Fruit fly (Drosophila melanogaster): ENCODE results near the gene Obp18a.

The Obp18a gene

DNA sequence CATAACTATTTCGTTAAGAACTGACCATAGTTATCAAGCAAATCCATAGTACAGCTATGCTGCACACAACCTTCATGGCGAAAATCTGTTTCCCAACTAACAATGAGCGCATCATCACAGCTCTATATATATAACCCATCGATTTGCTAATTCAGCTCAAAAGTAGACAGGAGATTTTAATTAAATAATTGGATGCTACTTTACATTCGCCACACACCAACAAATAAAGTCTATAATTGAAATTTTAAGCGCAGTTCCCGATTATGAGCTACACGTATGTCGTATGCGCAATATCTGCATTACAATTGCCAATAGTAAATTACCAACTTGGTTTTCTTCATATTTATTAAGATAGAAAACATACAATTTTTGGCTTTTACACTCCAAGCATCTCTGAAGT, at the start of gene Obp18a:
TSS of gene Obp18a (minus strand) at position 101 of the 400 bp plus-strand sequence.
- TF ChIP-seq ttk (optimal IDR thresholded peaks at IDR 0.05) (no peak), Myc (optimal IDR thresholded peaks at IDR 0.05) (no peak), insv (optimal IDR thresholded peaks at IDR 0.05) (no peak), psq (optimal IDR thresholded peaks at IDR 0.05) (no peak), h (optimal IDR thresholded peaks at IDR 0.05) (no peak), Sin3A (optimal IDR thresholded peaks at IDR 0.05) (no peak)

DNA sequence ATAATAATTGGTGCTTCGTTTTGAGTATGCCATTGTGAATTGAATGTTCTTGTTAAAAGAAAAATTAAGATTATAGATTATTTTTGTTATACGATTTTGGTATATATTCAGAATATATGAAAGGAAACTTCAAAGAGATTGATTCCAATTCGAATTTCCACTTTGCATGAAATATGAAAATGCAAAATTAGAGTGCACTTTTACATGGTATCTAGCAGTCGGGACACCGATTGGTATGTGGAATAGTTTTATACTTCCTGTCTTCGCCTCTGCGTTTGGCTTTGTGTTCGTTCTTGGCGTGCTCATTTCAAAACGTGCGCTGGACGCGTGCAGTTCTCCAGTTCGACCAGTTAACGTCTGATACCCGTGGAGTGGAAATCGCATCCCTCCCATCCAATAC, 47.5 kb upstream of the Obp18a start, which contains the start of gene CG33253:
TSS of gene CG33253 (plus strand) at position 301 of the 400 bp plus-strand sequence.
- TF ChIP-seq ttk (optimal IDR thresholded peaks at IDR 0.05) (no peak), Myc (optimal IDR thresholded peaks at IDR 0.05) (no peak), Sin3A (optimal IDR thresholded peaks at IDR 0.05) (no peak), h (optimal IDR thresholded peaks at IDR 0.05) (no peak), insv (optimal IDR thresholded peaks at IDR 0.05) (no peak), psq (optimal IDR thresholded peaks at IDR 0.05) (no peak)

DNA sequence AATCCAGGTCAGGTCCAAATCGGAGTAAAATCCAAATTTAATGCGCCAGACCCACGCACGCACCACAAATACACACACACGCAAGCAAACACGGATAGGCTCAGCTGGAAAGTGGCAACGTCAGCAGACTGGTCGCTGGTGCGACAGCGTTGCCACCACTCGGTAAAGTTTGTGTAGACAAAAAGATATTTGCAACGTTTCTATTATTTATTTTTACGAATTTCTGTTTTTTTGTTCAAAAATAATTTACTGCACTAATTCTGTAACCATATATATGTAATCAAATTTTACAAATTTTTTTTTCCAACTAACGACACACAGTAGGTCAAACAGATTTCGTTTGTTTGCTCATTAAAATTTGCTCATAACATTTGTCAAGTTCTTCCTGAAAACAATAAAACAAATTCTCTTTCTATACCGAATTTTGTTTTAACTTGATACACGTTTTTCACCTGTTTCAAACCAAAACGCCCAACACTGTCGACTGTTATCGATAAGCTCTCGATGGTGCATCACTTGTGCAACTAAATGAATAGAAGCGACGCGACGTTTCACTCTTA, 44.1 kb upstream of the Obp18a start, which contains the start of the genes CG7556 and CG7453:
TSS of gene CG7556 (minus strand) at position 135 of the 560 bp plus-strand sequence.
TSS of gene CG7453 (plus strand) at position 478 of the 560 bp plus-strand sequence.
- TF ChIP-seq insv (optimal IDR thresholded peaks at IDR 0.05) (no peak), Myc (optimal IDR thresholded peaks at IDR 0.05) (no peak), Sin3A (optimal IDR thresholded peaks at IDR 0.05) (no peak), ttk (optimal IDR thresholded peaks at IDR 0.05) (no peak), psq (optimal IDR thresholded peaks at IDR 0.05) (no peak), h (optimal IDR thresholded peaks at IDR 0.05) (no peak)

DNA sequence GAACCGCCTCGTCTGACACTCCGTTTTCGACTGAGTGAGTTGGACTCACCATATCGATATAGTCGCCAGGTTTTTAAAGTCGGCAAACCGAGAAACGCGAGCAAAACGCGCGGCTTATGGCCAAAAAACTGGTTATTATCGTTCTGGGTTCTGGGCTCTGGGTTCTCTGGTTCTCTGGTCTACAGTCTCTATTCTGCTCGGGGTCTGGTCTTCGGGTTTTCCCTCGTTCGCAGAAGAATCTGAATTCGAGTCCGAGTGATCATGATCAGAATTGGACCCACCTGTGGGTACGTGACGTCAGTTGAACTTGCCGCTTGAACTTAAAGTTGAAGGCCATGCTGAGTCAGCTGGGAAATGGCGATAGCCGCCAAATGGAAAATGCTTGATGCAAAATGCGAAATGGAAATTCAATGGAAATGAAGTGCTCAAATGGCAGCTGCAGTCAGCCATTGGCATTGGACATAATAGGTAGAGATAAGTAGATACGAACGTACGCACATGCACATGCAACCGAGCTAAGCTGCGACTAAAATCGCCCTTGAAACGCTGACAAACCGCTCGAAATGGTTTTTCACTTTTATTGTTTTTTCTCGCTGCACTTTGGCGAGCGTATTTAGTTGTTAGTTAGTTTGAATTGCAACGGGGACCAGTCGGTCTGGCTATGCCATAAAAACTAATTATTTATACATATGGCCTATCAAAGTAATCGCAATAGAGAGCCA, 39.3 kb upstream of the Obp18a start, which contains the start of gene CG33939:
TSS of gene CG33939 (minus strand) at position 51 of the 722 bp plus-strand sequence.
- TF ChIP-seq psq (optimal IDR thresholded peaks at IDR 0.05), result no peak
- TF ChIP-seq Myc (optimal IDR thresholded peaks at IDR 0.05), result no peak
- TF ChIP-seq h (optimal IDR thresholded peaks at IDR 0.05), result no peak
- no peak for TF ChIP-seq insv (optimal IDR thresholded peaks at IDR 0.05)
- TF ChIP-seq Sin3A (optimal IDR thresholded peaks at IDR 0.05), result no peak
- TF ChIP-seq ttk (optimal IDR thresholded peaks at IDR 0.05), result no peak

DNA sequence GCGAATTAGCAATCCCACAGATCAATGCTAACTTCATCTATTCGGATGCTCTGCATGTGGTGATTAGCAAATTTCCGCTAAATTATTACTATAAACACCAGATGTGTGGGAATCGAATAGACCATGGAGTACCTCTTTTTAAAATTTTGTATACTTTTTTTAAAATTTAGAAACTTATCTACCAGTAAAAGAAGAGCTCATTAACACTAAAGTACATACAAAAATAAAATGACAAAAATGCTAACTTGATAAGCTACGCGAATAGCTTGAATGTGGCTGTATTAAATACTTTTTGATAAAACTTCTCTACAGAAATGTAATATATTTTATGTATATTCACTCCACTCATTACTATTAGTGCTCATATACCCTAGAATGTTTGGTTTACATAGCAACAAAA, 38.4 kb upstream of the Obp18a start:
- no peak for TF ChIP-seq Sin3A (optimal IDR thresholded peaks at IDR 0.05)
- TF ChIP-seq insv (optimal IDR thresholded peaks at IDR 0.05), result no peak
- TF ChIP-seq h (optimal IDR thresholded peaks at IDR 0.05), result no peak
- no peak for TF ChIP-seq ttk (optimal IDR thresholded peaks at IDR 0.05)
- no peak for TF ChIP-seq Myc (optimal IDR thresholded peaks at IDR 0.05)
- no peak for TF ChIP-seq psq (optimal IDR thresholded peaks at IDR 0.05)

DNA sequence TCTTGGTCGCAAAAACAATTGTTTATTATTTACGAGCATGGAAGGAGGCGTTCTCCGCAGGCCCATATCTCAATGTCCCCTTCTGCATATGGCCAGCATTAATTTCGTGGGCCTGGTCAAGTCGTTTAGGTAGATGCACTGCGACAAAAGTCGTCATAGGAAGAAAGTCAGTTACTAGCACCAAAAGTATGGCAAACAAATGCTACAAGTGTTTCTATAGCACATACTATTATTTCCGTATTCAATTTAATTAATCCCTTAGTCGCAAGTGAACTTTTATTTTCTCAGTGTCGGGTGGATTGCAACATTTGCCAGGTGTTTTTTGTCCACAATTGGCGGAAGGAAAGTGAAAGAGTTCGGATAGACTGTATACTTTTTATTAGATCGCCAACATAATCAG, 37.3 kb upstream of the Obp18a start:
- TF ChIP-seq insv (optimal IDR thresholded peaks at IDR 0.05) (no peak), h (optimal IDR thresholded peaks at IDR 0.05) (no peak), Myc (optimal IDR thresholded peaks at IDR 0.05) (no peak), psq (optimal IDR thresholded peaks at IDR 0.05) (no peak), ttk (optimal IDR thresholded peaks at IDR 0.05) (no peak), Sin3A (optimal IDR thresholded peaks at IDR 0.05) (no peak)

DNA sequence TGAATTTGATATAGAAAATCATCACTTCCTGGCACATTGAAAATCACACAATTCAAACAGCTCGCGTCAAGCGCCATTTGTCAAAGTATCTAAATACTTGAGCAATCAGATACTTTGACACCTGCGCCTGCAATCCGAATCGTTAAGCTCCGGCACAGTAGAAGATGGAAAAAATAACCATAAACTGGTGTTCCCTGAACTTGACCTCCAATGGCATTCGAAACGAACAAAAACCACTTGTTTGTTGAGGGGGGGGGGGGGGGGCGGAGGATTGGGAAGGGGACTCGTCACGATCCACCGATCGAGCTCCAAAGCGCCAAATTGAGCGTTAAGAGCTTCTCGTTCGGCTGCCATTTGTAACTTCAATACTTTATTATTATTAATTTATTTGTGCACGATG, 36.3 kb upstream of the Obp18a start:
- TF ChIP-seq psq (optimal IDR thresholded peaks at IDR 0.05), result no peak
- no peak for TF ChIP-seq insv (optimal IDR thresholded peaks at IDR 0.05)
- TF ChIP-seq ttk (optimal IDR thresholded peaks at IDR 0.05), result no peak
- TF ChIP-seq h (optimal IDR thresholded peaks at IDR 0.05), result no peak
- TF ChIP-seq Myc (optimal IDR thresholded peaks at IDR 0.05), result no peak
- TF ChIP-seq Sin3A (optimal IDR thresholded peaks at IDR 0.05), result no peak

DNA sequence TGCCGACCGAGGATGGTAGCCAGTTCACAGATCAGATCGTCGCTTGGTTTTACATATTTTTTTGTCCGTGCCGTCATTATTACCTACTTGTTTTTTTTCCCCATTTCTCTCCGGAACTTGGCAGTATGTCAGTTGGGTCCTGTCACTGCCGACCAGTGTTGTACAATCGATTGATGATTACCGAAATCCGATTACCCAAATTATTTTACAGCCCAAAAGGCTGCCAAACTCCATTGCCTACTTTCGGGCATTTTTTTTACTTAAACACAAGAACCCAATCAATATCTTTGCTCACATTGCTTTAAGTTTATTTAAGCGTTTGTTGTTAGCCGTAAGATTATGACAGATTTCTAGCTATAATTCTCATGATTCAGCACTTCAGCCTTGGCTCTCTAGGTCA, 35.1 kb upstream of the Obp18a start, which contains the start of gene Inx5:
TSS of gene Inx5 (minus strand) at position 93 of the 400 bp plus-strand sequence.
- TF ChIP-seq Myc (optimal IDR thresholded peaks at IDR 0.05), result no peak
- no peak for TF ChIP-seq ttk (optimal IDR thresholded peaks at IDR 0.05)
- no peak for TF ChIP-seq Sin3A (optimal IDR thresholded peaks at IDR 0.05)
- no peak for TF ChIP-seq h (optimal IDR thresholded peaks at IDR 0.05)
- TF ChIP-seq psq (optimal IDR thresholded peaks at IDR 0.05), result no peak
- TF ChIP-seq insv (optimal IDR thresholded peaks at IDR 0.05), result no peak

DNA sequence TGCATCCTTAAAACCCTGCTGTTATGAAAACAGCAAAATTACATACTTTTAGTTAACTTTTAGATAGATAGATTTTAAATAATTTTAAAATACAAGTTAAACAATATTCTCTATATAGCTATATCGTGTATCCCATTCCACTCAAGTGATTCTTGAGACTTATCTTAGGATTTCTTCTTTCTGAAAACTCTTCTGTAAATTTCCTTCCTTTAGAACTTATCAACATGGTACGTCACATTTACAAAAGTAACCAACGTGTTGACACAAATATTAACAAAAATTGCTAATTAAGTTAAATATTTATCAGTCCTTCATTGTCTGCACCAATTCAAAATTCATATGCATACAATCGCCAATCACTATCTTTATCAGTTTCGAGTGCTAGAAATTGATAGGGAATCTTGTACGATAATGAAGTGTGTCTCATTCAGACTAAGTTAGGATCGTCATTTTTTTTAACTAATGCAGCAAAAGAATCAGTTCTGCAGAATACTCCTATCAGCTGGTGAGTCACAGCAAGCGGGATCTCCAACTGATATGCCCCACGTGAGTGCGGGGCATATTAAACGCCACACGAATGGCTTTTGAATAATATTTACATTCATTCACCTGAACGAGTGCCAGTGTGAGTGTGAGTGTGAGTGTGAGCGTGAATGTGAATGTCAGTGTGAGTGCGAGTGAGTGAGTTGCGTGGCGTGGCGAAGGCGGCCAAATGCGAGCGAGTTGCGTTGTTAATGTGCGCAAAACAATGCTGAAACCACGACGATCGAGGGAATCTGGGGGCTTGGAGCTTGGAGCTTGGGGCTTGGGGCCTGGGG, 32.1 kb upstream of the Obp18a start:
- TF ChIP-seq Myc (optimal IDR thresholded peaks at IDR 0.05), result no peak
- TF ChIP-seq ttk (optimal IDR thresholded peaks at IDR 0.05), result no peak
- TF ChIP-seq insv (optimal IDR thresholded peaks at IDR 0.05), result no peak
- no peak for TF ChIP-seq psq (optimal IDR thresholded peaks at IDR 0.05)
- no peak for TF ChIP-seq h (optimal IDR thresholded peaks at IDR 0.05)
- TF ChIP-seq Sin3A (optimal IDR thresholded peaks at IDR 0.05), result no peak

DNA sequence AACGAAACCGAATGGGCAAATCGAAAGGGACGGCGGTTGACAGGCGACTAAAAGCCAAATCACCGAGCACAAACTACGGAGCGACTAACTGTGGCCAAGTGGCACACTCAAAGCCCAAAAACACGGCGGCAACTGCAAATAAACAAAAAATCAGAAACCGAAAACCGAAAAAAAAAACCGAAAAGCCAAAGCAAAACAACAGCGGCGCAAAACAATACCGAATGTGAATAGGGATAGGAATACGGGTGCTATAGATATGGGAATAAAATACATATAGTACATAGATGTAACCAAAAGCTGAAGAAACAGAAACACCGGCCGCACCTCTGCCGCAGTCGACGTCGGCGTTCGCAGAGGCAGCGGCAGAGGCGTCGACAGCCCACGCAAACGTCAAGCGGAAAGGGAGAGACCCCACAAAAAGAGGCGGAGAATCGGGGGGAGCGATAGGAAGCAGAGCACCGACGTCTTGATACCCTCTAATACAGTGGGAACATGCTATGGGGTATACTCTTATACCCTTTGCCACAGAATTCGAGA, 31.4 kb upstream of the Obp18a start, which contains the start of gene RhoGAP18B:
TSS of gene RhoGAP18B (minus strand) at position 51 of the 537 bp plus-strand sequence.
- no peak for TF ChIP-seq psq (optimal IDR thresholded peaks at IDR 0.05)
- TF ChIP-seq Sin3A (optimal IDR thresholded peaks at IDR 0.05), result no peak
- TF ChIP-seq h (optimal IDR thresholded peaks at IDR 0.05), result no peak
- no peak for TF ChIP-seq insv (optimal IDR thresholded peaks at IDR 0.05)
- no peak for TF ChIP-seq ttk (optimal IDR thresholded peaks at IDR 0.05)
- TF ChIP-seq Myc (optimal IDR thresholded peaks at IDR 0.05), result no peak
